Fruit fly (Drosophila melanogaster) whole organism: ENCODE results near the gene temp.

ENCODE experiments used
- pan ChIP-seq: fragments of >200 bp; optimal IDR thresholded peaks from 2 replicates; lab custom pipeline; 2017
- usp ChIP-seq: fragments of >200 bp; optimal IDR thresholded peaks from 2 replicates; lab custom pipeline; 2017; ENCODE audit warnings: missing biosample characterization, missing genetic modification characterization, mixed read lengths

DNA sequence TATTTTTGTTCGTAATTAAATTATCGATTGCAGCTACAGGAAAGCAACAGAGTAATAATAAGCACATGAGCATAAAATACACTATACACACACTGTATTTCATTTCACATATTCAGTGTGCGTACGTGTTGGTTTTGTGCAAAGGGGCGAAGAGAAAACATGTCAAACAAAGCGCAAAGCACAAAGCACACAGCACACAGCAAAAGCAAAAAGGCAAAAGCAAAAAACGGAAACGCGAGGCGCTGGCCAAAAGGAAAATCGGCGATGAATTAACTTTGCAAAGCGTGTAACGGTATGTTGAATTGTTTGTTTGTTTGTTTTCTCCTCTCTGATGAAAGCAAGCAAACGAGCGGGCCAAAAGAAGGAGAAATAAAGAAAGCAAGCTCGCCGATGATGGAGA lies 26.0 kb upstream of the temp start:
- TF ChIP-seq usp (GFP tag; lab: Kevin White, UChicago), result no peak
- no peak for TF ChIP-seq pan (lab: Kevin White, UChicago)
